Fruit fly (Drosophila melanogaster): ENCODE data around the gene CG7201.

Gene CG7201

dm6 chr3L:8340264-8341095, 45.4 kb upstream of the CG7201 start, which contains the start of the genes Prim1 and CG7083 (continued):
- TF ChIP-seq Hr51 (GFP tag; optimal IDR thresholded peaks at IDR 0.05): peak; percentile 57 to 66
- peak; percentile 47 for TF ChIP-seq CG18262 (tag; optimal IDR thresholded peaks at IDR 0.05)
- TF ChIP-seq bab2 (GFP tag; optimal IDR thresholded peaks at IDR 0.05): peak; percentile 61
- TF ChIP-seq Ets97D (GFP tag; optimal IDR thresholded peaks at IDR 0.05): peak; percentile 33
- TF ChIP-seq fd64A (GFP tag; optimal IDR thresholded peaks at IDR 0.05): no peak
- peak; percentile 17 for TF ChIP-seq Blimp-1 (GFP tag; optimal IDR thresholded peaks at IDR 0.05)
- TF ChIP-seq al (GFP tag; IDR thresholded peaks at IDR 0.05): 0 out of 2 replicates have a peak, but pooled peaks have one; percentile 35
- peak; percentile 27; the same call in 1 of the 2 replicates for TF ChIP-seq CG9215 (GFP tag; IDR thresholded peaks at IDR 0.05)
- peak; percentile 38 for TF ChIP-seq CG7556 (GFP tag; optimal IDR thresholded peaks at IDR 0.05)
- TF ChIP-seq cg (GFP tag; optimal IDR thresholded peaks at IDR 0.05): no peak
- TF ChIP-seq CG8359 (GFP tag; optimal IDR thresholded peaks at IDR 0.05; ENCODE audit: borderline replicate concordance): no peak
- peak; percentile 34 for TF ChIP-seq CG15601 (tag; optimal IDR thresholded peaks at IDR 0.05)
- TF ChIP-seq chinmo (GFP tag; IDR thresholded peaks at IDR 0.05; ENCODE audit: partially characterized antibody): no peak
- TF ChIP-seq PHDP (tag; optimal IDR thresholded peaks at IDR 0.05): peak; percentile 57
- peak; percentile 87 for TF ChIP-seq CG1603 (tag; optimal IDR thresholded peaks at IDR 0.05)
- TF ChIP-seq CG6683 (GFP tag; optimal IDR thresholded peaks at IDR 0.05): no peak
- TF ChIP-seq HLH54F (GFP tag; optimal IDR thresholded peaks at IDR 0.05): peak; percentile 71
- no peak; the same call in 1 of the 2 replicates for TF ChIP-seq GATAe (GFP tag; conservative IDR thresholded peaks at IDR 0.05)
- TF ChIP-seq kay (GFP tag; optimal IDR thresholded peaks at IDR 0.05): no peak
- TF ChIP-seq zfh1 (GFP tag; IDR thresholded peaks at IDR 0.05): peak; percentile 63; the same call in 1 of the 3 replicates
- TF ChIP-seq CG6254 (GFP tag; optimal IDR thresholded peaks at IDR 0.05): no peak
- TF ChIP-seq crc (GFP tag; optimal IDR thresholded peaks at IDR 0.05): peak; percentile 35
- TF ChIP-seq CG31388 (GFP tag; optimal IDR thresholded peaks at IDR 0.05): peak; percentile 7
- TF ChIP-seq CG5180 (GFP tag; optimal IDR thresholded peaks at IDR 0.05): no peak
- no peak for TF ChIP-seq gsb (GFP tag; IDR thresholded peaks at IDR 0.05)
- TF ChIP-seq mam (GFP tag; optimal IDR thresholded peaks at IDR 0.05): peak; percentile 69
- peak; percentile 52 for TF ChIP-seq CG15269 (tag; optimal IDR thresholded peaks at IDR 0.05)
- no peak for TF ChIP-seq Dip2 (GFP tag; IDR thresholded peaks at IDR 0.05)
- TF ChIP-seq bcd (GFP tag; optimal IDR thresholded peaks at IDR 0.05): peak; percentile 26
- TF ChIP-seq dpn (GFP tag; optimal IDR thresholded peaks at IDR 0.05): peak; percentile 43 to 52
- no peak for TF ChIP-seq cad (GFP tag; optimal IDR thresholded peaks at IDR 0.05)
- peak; percentile 32 for TF ChIP-seq Fer3 (tag; optimal IDR thresholded peaks at IDR 0.05)
- TF ChIP-seq CG15011 (GFP tag; optimal IDR thresholded peaks at IDR 0.05): no peak
- TF ChIP-seq Spps (tag; optimal IDR thresholded peaks at IDR 0.05): no peak
- peak; percentile 5 for TF ChIP-seq CG11723 (GFP tag; optimal IDR thresholded peaks at IDR 0.05)
- no peak for TF ChIP-seq ham (GFP tag; IDR thresholded peaks at IDR 0.05)
- TF ChIP-seq Six4 (GFP tag; optimal IDR thresholded peaks at IDR 0.05): peak; percentile 46
- no peak for TF ChIP-seq Deaf1 (tag; optimal IDR thresholded peaks at IDR 0.05)
- TF ChIP-seq vfl (GFP tag; optimal IDR thresholded peaks at IDR 0.05): peak; percentile 41
- no peak; the same call in 1 of the 2 replicates for TF ChIP-seq CG3847 (GFP tag; IDR thresholded peaks at IDR 0.05)
- peak; percentile 48 for TF ChIP-seq ERR (GFP tag; optimal IDR thresholded peaks at IDR 0.05)
- TF ChIP-seq CG12071 (GFP tag; optimal IDR thresholded peaks at IDR 0.05): no peak
- no peak for TF ChIP-seq hth (optimal IDR thresholded peaks at IDR 0.05)
- TF ChIP-seq CG13894 (tag; optimal IDR thresholded peaks at IDR 0.05): no peak
- peak; percentile 48 for TF ChIP-seq CG4854 (GFP tag; optimal IDR thresholded peaks at IDR 0.05)
- TF ChIP-seq CG6654 (GFP tag; optimal IDR thresholded peaks at IDR 0.05): no peak
- peak; percentile 52 for TF ChIP-seq CG17328 (GFP tag; IDR thresholded peaks at IDR 0.05)
- 0 out of 3 replicates have a peak, but pooled peaks have one; percentile 35 for TF ChIP-seq ken (GFP tag; IDR thresholded peaks at IDR 0.05)
- TF ChIP-seq bowl (GFP tag; IDR thresholded peaks at IDR 0.05): no peak

Measured in whole organism, embryonic.